Worm (Caenorhabditis elegans) whole organism, L1 larva: ENCODE measurements around the gene D1069.3.

Source experiments
- C16A3.4 ChIP-seq: fragments of 150-350 bp; optimal IDR thresholded peaks from 2 replicates; lab custom pipeline; 2014; ENCODE audit warnings: missing biosample characterization, missing genetic modification characterization
- Y116A8C.19 ChIP-seq: sonication (generic microtip); optimal IDR thresholded peaks from 2 replicates; lab custom pipeline; 2016; ENCODE audit warnings: missing compliant biosample characterization, missing genetic modification characterization, borderline replicate concordance
- aly-2 ChIP-seq: fragments of 150-350 bp; optimal IDR thresholded peaks from 2 replicates; lab custom pipeline; 2014; ENCODE audit warnings: missing biosample characterization, missing genetic modification characterization
- ama-1 ChIP-seq: fragments of 150-350 bp; optimal IDR thresholded peaks from 2 replicates; lab custom pipeline; 2014
- blmp-1 ChIP-seq: fragments of 150-350 bp; optimal IDR thresholded peaks from 2 replicates; lab custom pipeline; 2014; ENCODE audit warnings: missing biosample characterization, missing genetic modification characterization
- ceh-63 ChIP-seq: fragments of 200-800 bp; sonication (Bioruptor generic); optimal IDR thresholded peaks from 2 replicates; lab custom pipeline; 2018; ENCODE audit warnings: mild to moderate bottlenecking, missing genetic modification characterization, missing compliant biosample characterization
- ceh-8 ChIP-seq: fragments of 200-800 bp; sonication (Bioruptor generic); optimal IDR thresholded peaks from 2 replicates; lab custom pipeline; 2018; ENCODE audit warnings: mild to moderate bottlenecking, missing genetic modification characterization, moderate library complexity, missing compliant biosample characterization
- ceh-82 ChIP-seq, 3 experiments: fragments of 150-350 bp in 1 of 3; sonication (generic microtip) in 2 of 3; optimal IDR thresholded peaks; 2 replicates each; lab custom pipeline; 2014 to 2017; ENCODE audit warnings: missing biosample characterization in 3 of 3, missing genetic modification characterization in 3 of 3
- ceh-88 ChIP-seq: fragments of 200-800 bp; sonication (Bioruptor generic); IDR thresholded peaks from 2 replicates; pipeline ENCODE4 v1.3.6; 2022; ENCODE audit warnings: missing genetic modification characterization, missing compliant biosample characterization
- ceh-90 ChIP-seq: sonication (generic microtip); optimal IDR thresholded peaks from 2 replicates; lab custom pipeline; 2016; ENCODE audit warnings: missing genetic modification characterization, missing compliant biosample characterization
- dpl-1 ChIP-seq, 3 experiments: fragments of 150-350 bp in 2 of 3; sonication (generic microtip) in 1 of 3; optimal IDR thresholded peaks; 2 replicates each; lab custom pipeline; 2014 to 2017; ENCODE audit warnings: missing biosample characterization in 3 of 3, missing genetic modification characterization in 3 of 3, missing genetic modification reagents in 3 of 3
- efl-1 ChIP-seq, 4 experiments: fragments of 150-350 bp; optimal IDR thresholded peaks in 3 of 4; peaks in 1 of 4; 1 replicate in 1 of 4; 2 replicates in 3 of 4; lab custom pipeline; 2014; ENCODE audit warnings: missing biosample characterization in 2 of 4, missing genetic modification characterization in 2 of 4, missing genetic modification reagents in 2 of 4
- egl-13 ChIP-seq: sonication (generic microtip); optimal IDR thresholded peaks from 2 replicates; lab custom pipeline; 2016; ENCODE audit warnings: missing genotype, missing genetic modification reagents, missing genetic modification characterization, missing compliant biosample characterization
- egl-27 ChIP-seq, 2 experiments: fragments of 150-350 bp in 1 of 2; sonication (generic microtip); optimal IDR thresholded peaks; 3 replicates each; lab custom pipeline; 2017 to 2018; ENCODE audit warnings: missing biosample characterization in 2 of 2, missing genetic modification characterization in 2 of 2, missing genetic modification reagents in 2 of 2
- ets-5 ChIP-seq: fragments of 200-800 bp; sonication (Bioruptor generic); IDR thresholded peaks from 2 replicates; pipeline ENCODE4 v1.3.6; 2022; ENCODE audit warnings: missing genetic modification characterization, missing compliant biosample characterization
- fkh-8 ChIP-seq: sonication (generic microtip); optimal IDR thresholded peaks from 2 replicates; lab custom pipeline; 2016; ENCODE audit warnings: mild to moderate bottlenecking, missing genetic modification characterization, missing compliant biosample characterization
- fos-1 ChIP-seq: fragments of 150-350 bp; optimal IDR thresholded peaks from 2 replicates; lab custom pipeline; 2014; ENCODE audit warnings: missing biosample characterization, missing genetic modification characterization
- grh-1 ChIP-seq: fragments of 200-800 bp; sonication (Bioruptor generic); IDR thresholded peaks from 2 replicates; pipeline ENCODE4 v1.3.6; 2022; ENCODE audit warnings: missing genetic modification reagents, missing genetic modification characterization, missing compliant biosample characterization
- hlh-4 ChIP-seq: sonication (generic microtip); optimal IDR thresholded peaks from 2 replicates; lab custom pipeline; 2016; ENCODE audit warnings: mild to moderate bottlenecking, missing genetic modification characterization, missing compliant biosample characterization
- hpl-2 ChIP-seq: fragments of 150-350 bp; optimal IDR thresholded peaks from 2 replicates; lab custom pipeline; 2014; ENCODE audit warnings: missing biosample characterization, missing genetic modification reagents, missing genetic modification characterization
- irx-1 ChIP-seq: sonication (generic microtip); optimal IDR thresholded peaks from 2 replicates; lab custom pipeline; 2016; ENCODE audit warnings: missing genetic modification characterization, missing compliant biosample characterization
- isw-1 ChIP-seq: fragments of 200-800 bp; sonication (Bioruptor generic); IDR thresholded peaks from 2 replicates; pipeline ENCODE4 v1.3.6; 2022; ENCODE audit warnings: missing genetic modification characterization, missing compliant biosample characterization
- lin-14 ChIP-seq: fragments of 200-800 bp; sonication (Bioruptor generic); optimal IDR thresholded peaks from 2 replicates; lab custom pipeline; 2018; ENCODE audit warnings: mild to moderate bottlenecking, missing genetic modification characterization, moderate library complexity, missing compliant biosample characterization
- lin-35 ChIP-seq, 2 experiments: fragments of 150-350 bp; optimal IDR thresholded peaks; 2 replicates each; lab custom pipeline; 2014; ENCODE audit warnings: missing biosample characterization in 2 of 2, missing genetic modification characterization in 2 of 2, missing genetic modification reagents in 2 of 2
- lin-39 ChIP-seq: fragments of 150-350 bp; optimal IDR thresholded peaks from 2 replicates; lab custom pipeline; 2014; ENCODE audit warnings: missing biosample characterization, missing genetic modification reagents, missing genetic modification characterization
- mdl-1 ChIP-seq, 2 experiments: fragments of 150-350 bp; optimal IDR thresholded peaks; 2 replicates each; lab custom pipeline; 2014 to 2017; ENCODE audit warnings: missing biosample characterization in 2 of 2, missing genetic modification characterization in 2 of 2, inconsistent platforms in 1 of 2
- nhr-19 ChIP-seq: fragments of 200-800 bp; sonication (Bioruptor generic); conservative IDR thresholded peaks from 2 replicates; pipeline ENCODE4 v1.3.6; 2022; ENCODE audit warnings: missing genetic modification characterization, missing compliant biosample characterization
- nhr-20 ChIP-seq: sonication (generic microtip); optimal IDR thresholded peaks from 2 replicates; lab custom pipeline; 2016; ENCODE audit warnings: mild to moderate bottlenecking, missing genetic modification characterization, missing compliant biosample characterization
- nhr-71 ChIP-seq: sonication (generic microtip); optimal IDR thresholded peaks from 2 replicates; lab custom pipeline; 2016; ENCODE audit warnings: mild to moderate bottlenecking, missing genetic modification characterization, moderate library complexity, missing compliant biosample characterization
- nhr-76 ChIP-seq: sonication (generic microtip); optimal IDR thresholded peaks from 2 replicates; lab custom pipeline; 2017; ENCODE audit warnings: missing biosample characterization, missing genetic modification characterization
- nhr-84 ChIP-seq: sonication (generic microtip); optimal IDR thresholded peaks from 2 replicates; lab custom pipeline; 2017; ENCODE audit warnings: missing biosample characterization, missing genetic modification characterization
- nhr-85 ChIP-seq: sonication (generic microtip); peaks from one replicate; lab custom pipeline; 2016; ENCODE audit warnings: missing genetic modification characterization, inconsistent platforms, missing compliant biosample characterization
- nhr-90 ChIP-seq: sonication (generic microtip); optimal IDR thresholded peaks from 2 replicates; lab custom pipeline; 2016; ENCODE audit warnings: mild to moderate bottlenecking, missing genetic modification characterization, missing compliant biosample characterization; ENCODE audit not compliant: poor library complexity
- rnt-1 ChIP-seq: sonication (generic microtip); optimal IDR thresholded peaks from 2 replicates; lab custom pipeline; 2016; ENCODE audit warnings: mild to moderate bottlenecking, missing genetic modification characterization, moderate library complexity, missing compliant biosample characterization
- skn-1 ChIP-seq: fragments of 150-350 bp; optimal IDR thresholded peaks from 2 replicates; lab custom pipeline; 2014; ENCODE audit warnings: missing biosample characterization, missing genetic modification characterization
- snpc-4 ChIP-seq: fragments of 150-350 bp; optimal IDR thresholded peaks from 2 replicates; lab custom pipeline; 2014; ENCODE audit warnings: missing biosample characterization, missing genetic modification characterization
- snu-23 ChIP-seq: sonication (generic microtip); optimal IDR thresholded peaks from 2 replicates; lab custom pipeline; 2016; ENCODE audit warnings: missing genetic modification characterization, missing compliant biosample characterization
- sox-4 ChIP-seq: sonication (generic microtip); optimal IDR thresholded peaks from 2 replicates; lab custom pipeline; 2016; ENCODE audit warnings: missing genetic modification characterization, missing compliant biosample characterization
- sptf-1 ChIP-seq: fragments of 150-350 bp; optimal IDR thresholded peaks from 2 replicates; lab custom pipeline; 2014; ENCODE audit warnings: missing biosample characterization, missing genetic modification characterization
- tbx-2 ChIP-seq: sonication (generic microtip); optimal IDR thresholded peaks from 2 replicates; lab custom pipeline; 2016; ENCODE audit warnings: missing genetic modification characterization, missing compliant biosample characterization
- unc-86 ChIP-seq: sonication (generic microtip); optimal IDR thresholded peaks from 2 replicates; lab custom pipeline; 2016; ENCODE audit warnings: missing genetic modification characterization, missing compliant biosample characterization
- xbp-1 ChIP-seq: sonication (generic microtip); optimal IDR thresholded peaks from 2 replicates; lab custom pipeline; 2016; ENCODE audit warnings: missing genetic modification characterization, missing compliant biosample characterization
- zip-4 ChIP-seq: fragments of 200-800 bp; sonication (Bioruptor generic); optimal IDR thresholded peaks from 2 replicates; lab custom pipeline; 2018; ENCODE audit warnings: mild to moderate bottlenecking, missing genetic modification characterization, moderate library complexity, missing compliant biosample characterization
- ztf-11 ChIP-seq, 2 experiments: sonication (generic microtip); optimal IDR thresholded peaks; 2 replicates each; lab custom pipeline; 2016 to 2017; ENCODE audit warnings: missing genetic modification characterization in 2 of 2, missing biosample characterization in 1 of 2, missing compliant biosample characterization in 1 of 2

D1069.3 gene

ce11 chrII:323048-323776 is 24.5 kb downstream of the D1069.3 start, which contains the start of gene K01A2.10 (continued):
- TF ChIP-seq ceh-63 (GFP tag; lab: Kevin White, UChicago) (no peak), isw-1 (GFP tag; lab: Robert Waterston, UW) (no peak), hpl-2 (no peak), skn-1 (tag; lab: Kevin White, UChicago) (peak; percentile 56), ceh-82 (tag; optimal IDR thresholded peaks at IDR 0.05; lab: Kevin White, UChicago) (peak; percentile 3 to 58 (median 17)), rnt-1 (tag; lab: Kevin White, UChicago) (peak; percentile 65), nhr-19 (GFP tag; lab: Robert Waterston, UW) (no peak), lin-14 (GFP tag; lab: Kevin White, UChicago) (peak; percentile 93)
- TF ChIP-seq, all 84 proteins: peak for 25

DNA sequence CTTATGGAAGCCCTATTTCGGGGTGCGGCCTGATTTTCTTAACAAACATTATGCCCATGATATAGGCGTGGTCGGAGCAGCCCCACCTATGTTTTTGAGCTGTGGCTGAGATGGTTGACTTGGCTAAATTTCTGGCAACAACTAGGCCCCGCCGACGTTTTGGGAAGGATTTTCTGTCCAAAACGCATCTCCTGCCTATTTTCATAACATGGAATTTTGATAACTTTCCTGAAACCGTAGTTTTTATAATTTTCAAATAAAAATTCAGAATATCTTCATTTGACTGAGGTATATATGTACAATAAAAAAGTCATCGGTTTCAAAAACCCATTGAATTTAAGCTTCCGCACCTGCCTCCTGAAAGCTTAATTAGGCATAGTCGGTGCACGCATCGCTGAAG is 26.5 kb downstream of the D1069.3 start:
- TF ChIP-seq lin-39 (tag; lab: Kevin White, UChicago) (no peak), ets-5 (GFP tag; lab: Robert Waterston, UW) (no peak), snu-23 (no peak), sptf-1 (tag; lab: Kevin White, UChicago) (no peak), lin-14 (GFP tag; lab: Kevin White, UChicago) (no peak), unc-86 (tag; lab: Kevin White, UChicago) (no peak), nhr-71 (no peak), efl-1 (optimal IDR thresholded peaks at IDR 0.05; lab: Kevin White, UChicago) (no peak), efl-1 (GFP tag; optimal IDR thresholded peaks at IDR 0.05 in 1 of 2; lab: Kevin White, UChicago) (peak in 1 of 2 experiments; percentile 80), ceh-8 (GFP tag; lab: Kevin White, UChicago) (no peak), snpc-4 (tag; lab: Kevin White, UChicago) (no peak), ama-1 (lab: Kevin White, UChicago) (peak; percentile 85)

- no peak for TF ChIP-seq efl-1 (optimal IDR thresholded peaks at IDR 0.05; lab: Kevin White, UChicago)
- TF ChIP-seq efl-1 (GFP tag; optimal IDR thresholded peaks at IDR 0.05 in 1 of 2; lab: Kevin White, UChicago), result peak in 1 of 2 experiments; percentile 57
- TF ChIP-seq ceh-82 (tag; optimal IDR thresholded peaks at IDR 0.05; lab: Kevin White, UChicago), result no peak
- TF ChIP-seq snu-23, result no peak
Measured at ce11 chrII:320783-321182, 26.9 kb downstream of the D1069.3 start.

ce11 chrII:319459-319858 is 28.2 kb downstream of the D1069.3 start, which contains the start of gene far-7:
far-7 (plus strand) TSS chrII:319789.
- TF ChIP-seq snu-23 (peak; percentile 57), ztf-11 (tag; optimal IDR thresholded peaks at IDR 0.05; lab: Kevin White, UChicago) (no peak), ceh-8 (GFP tag; lab: Kevin White, UChicago) (no peak), skn-1 (tag; lab: Kevin White, UChicago) (no peak), C16A3.4 (tag; lab: Kevin White, UChicago) (no peak), irx-1 (tag; lab: Kevin White, UChicago) (no peak), aly-2 (tag; lab: Kevin White, UChicago) (no peak), blmp-1 (peak; percentile 47), tbx-2 (tag; lab: Kevin White, UChicago) (peak; percentile 7), egl-13 (tag; lab: Kevin White, UChicago) (no peak), sptf-1 (tag; lab: Kevin White, UChicago) (no peak), fos-1 (tag; lab: Kevin White, UChicago) (no peak), nhr-84 (no peak), dpl-1 (GFP tag; optimal IDR thresholded peaks at IDR 0.05; lab: Kevin White, UChicago) (no peak), sox-4 (no peak), grh-1 (peak; percentile 36; the same call in 1 of the 2 replicates), lin-14 (GFP tag; lab: Kevin White, UChicago) (peak; percentile 58), egl-27 (tag; optimal IDR thresholded peaks at IDR 0.05; lab: Kevin White, UChicago) (no peak), mdl-1 (tag; optimal IDR thresholded peaks at IDR 0.05; lab: Kevin White, UChicago) (peak in 1 of 2 experiments; percentile 35), ama-1 (lab: Kevin White, UChicago) (peak; percentile 53), ceh-88 (GFP tag; lab: Robert Waterston, UW) (no peak), hlh-4 (tag; lab: Kevin White, UChicago) (no peak), unc-86 (tag; lab: Kevin White, UChicago) (no peak), nhr-76 (no peak), xbp-1 (tag; lab: Kevin White, UChicago) (no peak), zip-4 (GFP tag; lab: Kevin White, UChicago) (no peak), lin-35 (GFP tag; optimal IDR thresholded peaks at IDR 0.05; lab: Kevin White, UChicago) (peak in 1 of 2 experiments; percentile 41), ceh-90 (tag; lab: Kevin White, UChicago) (no peak), nhr-90 (tag; lab: Kevin White, UChicago) (peak; percentile 36), nhr-20 (tag; lab: Kevin White, UChicago) (peak; percentile 46), fkh-8 (no peak), nhr-85 (tag; lab: Kevin White, UChicago) (peak; percentile 66), Y116A8C.19 (no peak)
